ENCODE assay signal across 1 fruit fly cellular context in genomic region chr2L:12586858-12587257, dm6.
TF ChIP-seq lines count a peak whose summit lies in the region.

No protein-coding gene starts in this region.

TF ChIP-seq in whole organism, embryonic, 481 proteins besides CTCF, POLR2A, EP300 and RAD21 (continued from another document):
- TF ChIP-seq CG18262 (tag; optimal IDR thresholded peaks at IDR 0.05; lab: Kevin White, UChicago): no peak
- TF ChIP-seq gcm (GFP tag; optimal IDR thresholded peaks at IDR 0.05; lab: Kevin White, UChicago): peak; percentile 69
- no peak for TF ChIP-seq H2.0 (GFP tag; IDR thresholded peaks at IDR 0.05; lab: Robert Waterston, UW)
- peak; percentile 94 for TF ChIP-seq CG10321 (GFP tag; IDR thresholded peaks at IDR 0.05; lab: Robert Waterston, UW)
- no peak for TF ChIP-seq eyg (GFP tag; optimal IDR thresholded peaks at IDR 0.05; lab: Kevin White, UChicago)
- no peak for TF ChIP-seq CG2120 (GFP tag; optimal IDR thresholded peaks at IDR 0.05; lab: Kevin White, UChicago)
- TF ChIP-seq CG16815 (GFP tag; optimal IDR thresholded peaks at IDR 0.05; lab: Kevin White, UChicago): no peak
- TF ChIP-seq HLH4C (GFP tag; IDR thresholded peaks at IDR 0.05; lab: Robert Waterston, UW; ENCODE audit: partially characterized antibody): no peak
- no peak for TF ChIP-seq CG11723 (GFP tag; optimal IDR thresholded peaks at IDR 0.05; lab: Kevin White, UChicago)
- no peak for TF ChIP-seq mirr (GFP tag; optimal IDR thresholded peaks at IDR 0.05; lab: Kevin White, UChicago)
- TF ChIP-seq CG7839 (tag; optimal IDR thresholded peaks at IDR 0.05; lab: Kevin White, UChicago): no peak
- peak; percentile 100 for TF ChIP-seq vvl (GFP tag; IDR thresholded peaks at IDR 0.05; lab: Robert Waterston, UW)
- peak; percentile 53; the same call in 1 of the 3 replicates for TF ChIP-seq Opbp (GFP tag; IDR thresholded peaks at IDR 0.05; lab: Robert Waterston, UW; ENCODE audit: partially characterized antibody)
- no peak for TF ChIP-seq knrl (GFP tag; IDR thresholded peaks at IDR 0.05; lab: Robert Waterston, UW; ENCODE audit: partially characterized antibody)
- TF ChIP-seq Usf (GFP tag; optimal IDR thresholded peaks at IDR 0.05; lab: Kevin White, UChicago): no peak
- no peak for TF ChIP-seq CG1233 (GFP tag; optimal IDR thresholded peaks at IDR 0.05; lab: Kevin White, UChicago)
- TF ChIP-seq Asciz (GFP tag; optimal IDR thresholded peaks at IDR 0.05; lab: Kevin White, UChicago): no peak
- no peak for TF ChIP-seq gfzf (GFP tag; optimal IDR thresholded peaks at IDR 0.05; lab: Kevin White, UChicago)
- no peak for TF ChIP-seq CG13424 (tag; optimal IDR thresholded peaks at IDR 0.05; lab: Kevin White, UChicago)
- no peak for TF ChIP-seq bsh (GFP tag; optimal IDR thresholded peaks at IDR 0.05; lab: Kevin White, UChicago)
- TF ChIP-seq Hmx (GFP tag; optimal IDR thresholded peaks at IDR 0.05; lab: Kevin White, UChicago): no peak
- no peak for TF ChIP-seq CG8281 (tag; optimal IDR thresholded peaks at IDR 0.05; lab: Kevin White, UChicago)
- no peak for TF ChIP-seq CG13775 (GFP tag; optimal IDR thresholded peaks at IDR 0.05; lab: Kevin White, UChicago)
- TF ChIP-seq ems (GFP tag; optimal IDR thresholded peaks at IDR 0.05; lab: Kevin White, UChicago): no peak
- no peak for TF ChIP-seq seq (GFP tag; IDR thresholded peaks at IDR 0.05; lab: Robert Waterston, UW)
- TF ChIP-seq ab (GFP tag; optimal IDR thresholded peaks at IDR 0.05; lab: Kevin White, UChicago): no peak
- peak; percentile 55 for TF ChIP-seq Vsx1 (GFP tag; optimal IDR thresholded peaks at IDR 0.05; lab: Kevin White, UChicago)
- TF ChIP-seq yki (optimal IDR thresholded peaks at IDR 0.05; lab: Kevin White, UChicago): peak; percentile 18
- TF ChIP-seq shn (GFP tag; optimal IDR thresholded peaks at IDR 0.05; lab: Kevin White, UChicago): no peak
- TF ChIP-seq Nf-YB (GFP tag; optimal IDR thresholded peaks at IDR 0.05; lab: Kevin White, UChicago): peak; percentile 99
- no peak for TF ChIP-seq NfI (GFP tag; optimal IDR thresholded peaks at IDR 0.05; lab: Kevin White, UChicago)
- TF ChIP-seq Sox102F (GFP tag; optimal IDR thresholded peaks at IDR 0.05; lab: Kevin White, UChicago): no peak
- TF ChIP-seq CG2199 (GFP tag; IDR thresholded peaks at IDR 0.05; lab: Robert Waterston, UW): no peak
- peak; percentile 11 for TF ChIP-seq CG12769 (tag; optimal IDR thresholded peaks at IDR 0.05; lab: Kevin White, UChicago)
- no peak for TF ChIP-seq jigr1 (GFP tag; IDR thresholded peaks at IDR 0.05; lab: Robert Waterston, UW)
- no peak for TF ChIP-seq zf30C (GFP tag; optimal IDR thresholded peaks at IDR 0.05; lab: Kevin White, UChicago)
- peak; percentile 62; the same call in 1 of the 3 replicates for TF ChIP-seq ci (GFP tag; IDR thresholded peaks at IDR 0.05; lab: Robert Waterston, UW)
- TF ChIP-seq sug (tag; optimal IDR thresholded peaks at IDR 0.05; lab: Kevin White, UChicago): peak; percentile 59
- TF ChIP-seq CG2129 (GFP tag; IDR thresholded peaks at IDR 0.05; lab: Robert Waterston, UW; ENCODE audit: partially characterized antibody): no peak
- TF ChIP-seq D (optimal IDR thresholded peaks at IDR 0.05; lab: Kevin White, UChicago): no peak
- no peak for TF ChIP-seq D (GFP tag; optimal IDR thresholded peaks at IDR 0.05; lab: Kevin White, UChicago)
- TF ChIP-seq Pdp1 (GFP tag; optimal IDR thresholded peaks at IDR 0.05; lab: Kevin White, UChicago): no peak
- TF ChIP-seq sna (GFP tag; IDR thresholded peaks at IDR 0.05; lab: Robert Waterston, UW; ENCODE audit: partially characterized antibody): no peak
- no peak for TF ChIP-seq ash1 (GFP tag; optimal IDR thresholded peaks at IDR 0.05; lab: Kevin White, UChicago)
- TF ChIP-seq Optix (GFP tag; IDR thresholded peaks at IDR 0.05; lab: Robert Waterston, UW): no peak
- TF ChIP-seq CG10209 (GFP tag; optimal IDR thresholded peaks at IDR 0.05; lab: Kevin White, UChicago): no peak
- no peak for TF ChIP-seq scrt (GFP tag; optimal IDR thresholded peaks at IDR 0.05; lab: Kevin White, UChicago)
- TF ChIP-seq B-H1 (GFP tag; IDR thresholded peaks at IDR 0.05; lab: Robert Waterston, UW): no peak
- no peak for TF ChIP-seq CG17328 (GFP tag; IDR thresholded peaks at IDR 0.05; lab: Robert Waterston, UW)
- no peak for TF ChIP-seq cad (GFP tag; optimal IDR thresholded peaks at IDR 0.05; lab: Kevin White, UChicago)
- TF ChIP-seq grn (GFP tag; optimal IDR thresholded peaks at IDR 0.05; lab: Kevin White, UChicago): no peak
- no peak for TF ChIP-seq ind (GFP tag; optimal IDR thresholded peaks at IDR 0.05; lab: Kevin White, UChicago)
- TF ChIP-seq B-H2 (GFP tag; optimal IDR thresholded peaks at IDR 0.05; lab: Kevin White, UChicago): no peak
- no peak for TF ChIP-seq CG12391 (tag; optimal IDR thresholded peaks at IDR 0.05; lab: Kevin White, UChicago)
- no peak for TF ChIP-seq CG1603 (tag; optimal IDR thresholded peaks at IDR 0.05; lab: Kevin White, UChicago)
- no peak for TF ChIP-seq Dref (GFP tag; IDR thresholded peaks at IDR 0.05; lab: Robert Waterston, UW)
- no peak for TF ChIP-seq CrebB (tag; optimal IDR thresholded peaks at IDR 0.05; lab: Kevin White, UChicago)
- no peak for TF ChIP-seq CG42726 (GFP tag; IDR thresholded peaks at IDR 0.05; lab: Robert Waterston, UW; ENCODE audit: partially characterized antibody)
- no peak for TF ChIP-seq CG10979 (tag; optimal IDR thresholded peaks at IDR 0.05; lab: Kevin White, UChicago)
- TF ChIP-seq CG4617 (GFP tag; optimal IDR thresholded peaks at IDR 0.05; lab: Kevin White, UChicago; ENCODE audit: borderline replicate concordance): no peak
- peak; percentile 80 for TF ChIP-seq otp (GFP tag; IDR thresholded peaks at IDR 0.05; lab: Robert Waterston, UW)
- peak; percentile 98 for TF ChIP-seq chinmo (GFP tag; IDR thresholded peaks at IDR 0.05; lab: Robert Waterston, UW; ENCODE audit: partially characterized antibody)
- TF ChIP-seq slou (GFP tag; optimal IDR thresholded peaks at IDR 0.05; lab: Kevin White, UChicago): no peak
- no peak for TF ChIP-seq CG43689 (GFP tag; IDR thresholded peaks at IDR 0.05; lab: Robert Waterston, UW)
- TF ChIP-seq CG4820 (GFP tag; optimal IDR thresholded peaks at IDR 0.05; lab: Kevin White, UChicago): no peak
- TF ChIP-seq lov (optimal IDR thresholded peaks at IDR 0.05; lab: Kevin White, UChicago): no peak
- no peak for TF ChIP-seq lov (GFP tag; IDR thresholded peaks at IDR 0.05; lab: Robert Waterston, UW)
- no peak for TF ChIP-seq CG17802 (tag; optimal IDR thresholded peaks at IDR 0.05; lab: Kevin White, UChicago)
- no peak for TF ChIP-seq hb (GFP tag; IDR thresholded peaks at IDR 0.05; lab: Robert Waterston, UW; ENCODE audit: partially characterized antibody)
- TF ChIP-seq unc-4 (GFP tag; IDR thresholded peaks at IDR 0.05; lab: Robert Waterston, UW; ENCODE audit: partially characterized antibody): no peak
- no peak for TF ChIP-seq CG12659 (GFP tag; optimal IDR thresholded peaks at IDR 0.05; lab: Kevin White, UChicago)
- no peak for TF ChIP-seq stwl (tag; optimal IDR thresholded peaks at IDR 0.05; lab: Kevin White, UChicago)
- no peak for TF ChIP-seq nau (GFP tag; optimal IDR thresholded peaks at IDR 0.05; lab: Kevin White, UChicago)
- no peak for TF ChIP-seq wdn (GFP tag; IDR thresholded peaks at IDR 0.05; lab: Robert Waterston, UW)
- no peak for TF ChIP-seq Hr3 (GFP tag; optimal IDR thresholded peaks at IDR 0.05; lab: Kevin White, UChicago)
- no peak for TF ChIP-seq chm (GFP tag; IDR thresholded peaks at IDR 0.05; lab: Robert Waterston, UW)
- TF ChIP-seq ken (GFP tag; IDR thresholded peaks at IDR 0.05; lab: Robert Waterston, UW): no peak
- TF ChIP-seq Hr51 (GFP tag; optimal IDR thresholded peaks at IDR 0.05; lab: Kevin White, UChicago): no peak
- TF ChIP-seq Myb (GFP tag; optimal IDR thresholded peaks at IDR 0.05; lab: Kevin White, UChicago): no peak
- TF ChIP-seq crc (GFP tag; optimal IDR thresholded peaks at IDR 0.05; lab: Kevin White, UChicago): no peak
- TF ChIP-seq Deaf1 (tag; optimal IDR thresholded peaks at IDR 0.05; lab: Kevin White, UChicago): peak; percentile 22
- TF ChIP-seq CG6813 (GFP tag; optimal IDR thresholded peaks at IDR 0.05; lab: Kevin White, UChicago): no peak
- TF ChIP-seq fd102C (GFP tag; optimal IDR thresholded peaks at IDR 0.05; lab: Kevin White, UChicago): no peak
- no peak for TF ChIP-seq CG1647 (GFP tag; optimal IDR thresholded peaks at IDR 0.05; lab: Kevin White, UChicago)
- no peak for TF ChIP-seq Xbp1 (GFP tag; optimal IDR thresholded peaks at IDR 0.05; lab: Kevin White, UChicago)
- TF ChIP-seq CG1529 (GFP tag; optimal IDR thresholded peaks at IDR 0.05; lab: Kevin White, UChicago): no peak
- TF ChIP-seq Hr39 (optimal IDR thresholded peaks at IDR 0.05; lab: Kevin White, UChicago): no peak
- no peak for TF ChIP-seq sc (optimal IDR thresholded peaks at IDR 0.05; lab: Kevin White, UChicago)
- no peak for TF ChIP-seq sc (GFP tag; optimal IDR thresholded peaks at IDR 0.05; lab: Kevin White, UChicago)
- no peak for TF ChIP-seq CG33557 (GFP tag; optimal IDR thresholded peaks at IDR 0.05; lab: Kevin White, UChicago)
- TF ChIP-seq CG11398 (GFP tag; optimal IDR thresholded peaks at IDR 0.05; lab: Kevin White, UChicago): no peak
- TF ChIP-seq CG32767 (GFP tag; IDR thresholded peaks at IDR 0.05; lab: Robert Waterston, UW): no peak
- no peak for TF ChIP-seq H15 (GFP tag; IDR thresholded peaks at IDR 0.05; lab: Robert Waterston, UW)
- TF ChIP-seq jing (GFP tag; optimal IDR thresholded peaks at IDR 0.05; lab: Kevin White, UChicago): no peak
- TF ChIP-seq CG2678 (tag; optimal IDR thresholded peaks at IDR 0.05; lab: Kevin White, UChicago): no peak
- TF ChIP-seq h (optimal IDR thresholded peaks at IDR 0.05; lab: Kevin White, UChicago): no peak
- no peak for TF ChIP-seq Camta (GFP tag; optimal IDR thresholded peaks at IDR 0.05; lab: Kevin White, UChicago)
- TF ChIP-seq Oaz (GFP tag; IDR thresholded peaks at IDR 0.05; lab: Robert Waterston, UW): no peak
- no peak for TF ChIP-seq dm (GFP tag; optimal IDR thresholded peaks at IDR 0.05; lab: Kevin White, UChicago)
- TF ChIP-seq dimm (GFP tag; IDR thresholded peaks at IDR 0.05; lab: Robert Waterston, UW): no peak
- no peak for TF ChIP-seq nerfin-2 (GFP tag; IDR thresholded peaks at IDR 0.05; lab: Robert Waterston, UW; ENCODE audit: partially characterized antibody)
- TF ChIP-seq CG17612 (GFP tag; IDR thresholded peaks at IDR 0.05; lab: Robert Waterston, UW): no peak
- TF ChIP-seq Rx (GFP tag; IDR thresholded peaks at IDR 0.05; lab: Robert Waterston, UW): no peak
- no peak for TF ChIP-seq Dll (GFP tag; IDR thresholded peaks at IDR 0.05; lab: Robert Waterston, UW; ENCODE audit: partially characterized antibody)
- TF ChIP-seq bbx (GFP tag; IDR thresholded peaks at IDR 0.05; lab: Robert Waterston, UW; ENCODE audit: partially characterized antibody): no peak
- no peak for TF ChIP-seq stc (GFP tag; IDR thresholded peaks at IDR 0.05; lab: Robert Waterston, UW)
- TF ChIP-seq Max (GFP tag; optimal IDR thresholded peaks at IDR 0.05; lab: Kevin White, UChicago): no peak
- no peak for TF ChIP-seq CG12299 (tag; optimal IDR thresholded peaks at IDR 0.05; lab: Kevin White, UChicago)
- TF ChIP-seq CG2116 (GFP tag; optimal IDR thresholded peaks at IDR 0.05; lab: Kevin White, UChicago): no peak
- no peak for TF ChIP-seq Lhr (GFP tag; optimal IDR thresholded peaks at IDR 0.05; lab: Kevin White, UChicago)
- no peak for TF ChIP-seq z (GFP tag; IDR thresholded peaks at IDR 0.05; lab: Robert Waterston, UW)
- TF ChIP-seq tap (tag; optimal IDR thresholded peaks at IDR 0.05; lab: Kevin White, UChicago): no peak
